Worm (Caenorhabditis elegans) whole organism, early embryonic: ENCODE data around the gene enee-1.

Source experiments
- B0310.2 ChIP-seq: sonication (generic microtip); optimal IDR thresholded peaks from 2 replicates; lab custom pipeline; 2016; ENCODE audit warnings: mild to moderate bottlenecking, missing genetic modification characterization, missing compliant biosample characterization
- F13C5.2 ChIP-seq: sonication (generic microtip); optimal IDR thresholded peaks from 2 replicates; lab custom pipeline; 2017; ENCODE audit warnings: mild to moderate bottlenecking, missing genetic modification characterization, inconsistent platforms, missing compliant biosample characterization
- aly-1 ChIP-seq: sonication (generic microtip); optimal IDR thresholded peaks from 2 replicates; lab custom pipeline; 2016; ENCODE audit warnings: missing genetic modification characterization, missing compliant biosample characterization
- ama-1 ChIP-seq: fragments of 150-350 bp; optimal IDR thresholded peaks from 2 replicates; lab custom pipeline; 2014
- ceh-13 ChIP-seq: fragments of 200-800 bp; sonication (Bioruptor generic); optimal IDR thresholded peaks from 2 replicates; lab custom pipeline; 2018; ENCODE audit warnings: mild to moderate bottlenecking, missing genetic modification characterization, missing compliant biosample characterization
- ceh-36 ChIP-seq: sonication (generic microtip); optimal IDR thresholded peaks from 2 replicates; lab custom pipeline; 2016; ENCODE audit warnings: missing genetic modification characterization, inconsistent platforms, missing compliant biosample characterization
- ets-7 ChIP-seq: sonication (generic microtip); optimal IDR thresholded peaks from 2 replicates; lab custom pipeline; 2016; ENCODE audit warnings: missing genotype, missing genetic modification characterization, missing compliant biosample characterization
- flt-1 ChIP-seq: fragments of 200-800 bp; sonication (Bioruptor generic); IDR thresholded peaks from 2 replicates; pipeline ENCODE4 v1.3.6; 2022; ENCODE audit warnings: missing genetic modification characterization, missing compliant biosample characterization
- hmbx-1 ChIP-seq: sonication (generic microtip); optimal IDR thresholded peaks from 2 replicates; lab custom pipeline; 2016; ENCODE audit warnings: mild to moderate bottlenecking, missing genetic modification characterization, missing compliant biosample characterization
- hmg-4 ChIP-seq: fragments of 200-800 bp; sonication (Bioruptor generic); optimal IDR thresholded peaks from 2 replicates; lab custom pipeline; 2018; ENCODE audit warnings: mild to moderate bottlenecking, missing genetic modification characterization, missing compliant biosample characterization
- hnd-1 ChIP-seq: sonication (generic microtip); optimal IDR thresholded peaks from 2 replicates; lab custom pipeline; 2016; ENCODE audit warnings: missing genetic modification characterization, missing compliant biosample characterization
- pes-1 ChIP-seq: fragments of 200-800 bp; sonication (Bioruptor generic); IDR thresholded peaks from 2 replicates; pipeline ENCODE4 v1.3.6; 2022; ENCODE audit warnings: missing genetic modification reagents, missing genetic modification characterization, missing compliant biosample characterization
- scrt-1 ChIP-seq: fragments of 200-800 bp; sonication (Bioruptor generic); IDR thresholded peaks from 2 replicates; pipeline ENCODE4 v1.3.6; 2022; ENCODE audit warnings: missing genetic modification characterization, missing compliant biosample characterization
- sea-1 ChIP-seq: fragments of 200-800 bp; sonication (Bioruptor generic); conservative IDR thresholded peaks from 2 replicates; pipeline ENCODE4 v1.3.6; 2022; ENCODE audit warnings: missing genetic modification characterization, missing compliant biosample characterization
- tbx-11 ChIP-seq: fragments of 200-800 bp; sonication (Bioruptor generic); IDR thresholded peaks from 2 replicates; pipeline ENCODE4 v1.3.6; 2022; ENCODE audit warnings: missing genetic modification characterization, missing compliant biosample characterization
- tbx-37 ChIP-seq: fragments of 200-800 bp; sonication (Bioruptor generic); conservative IDR thresholded peaks from 2 replicates; pipeline ENCODE4 v1.3.6; 2022; ENCODE audit warnings: missing genetic modification reagents, missing genetic modification characterization, missing compliant biosample characterization
- tra-4 ChIP-seq: sonication (generic microtip); optimal IDR thresholded peaks from 2 replicates; lab custom pipeline; 2017; ENCODE audit warnings: missing genetic modification characterization, missing compliant biosample characterization

enee-1 gene

DNA sequence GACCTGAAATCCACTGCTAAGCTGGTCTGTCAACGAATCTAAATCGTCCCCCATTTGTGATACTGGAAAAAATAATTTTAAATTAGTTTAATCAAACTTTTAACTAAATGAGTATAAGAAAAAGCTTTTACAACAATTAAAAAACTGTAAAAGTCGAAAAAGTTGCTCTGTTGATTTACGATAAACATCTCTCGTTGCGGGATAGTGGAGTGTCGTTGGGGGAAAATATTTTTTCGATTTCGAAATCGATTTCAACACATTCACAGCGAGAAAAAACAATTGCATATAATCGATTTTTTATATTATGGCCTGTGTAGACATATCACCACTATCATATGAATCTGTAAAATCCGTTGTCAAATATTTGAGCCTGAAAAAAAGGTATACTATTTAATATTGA lies 7.1 kb downstream of the enee-1 start, which contains the start of the genes F23F1.5 and fbxc-54:
F23F1.5 (minus strand) TSS at position 64 of the 400 bp plus-strand sequence.
fbxc-54 (plus strand) TSS at position 199 of the 400 bp plus-strand sequence.
- TF ChIP-seq sea-1 (GFP tag; lab: Robert Waterston, UW) (no peak), flt-1 (GFP tag; lab: Robert Waterston, UW) (no peak), ets-7 (tag; lab: Kevin White, UChicago) (no peak), pes-1 (no peak), aly-1 (tag; lab: Kevin White, UChicago) (no peak), B0310.2 (no peak)

DNA sequence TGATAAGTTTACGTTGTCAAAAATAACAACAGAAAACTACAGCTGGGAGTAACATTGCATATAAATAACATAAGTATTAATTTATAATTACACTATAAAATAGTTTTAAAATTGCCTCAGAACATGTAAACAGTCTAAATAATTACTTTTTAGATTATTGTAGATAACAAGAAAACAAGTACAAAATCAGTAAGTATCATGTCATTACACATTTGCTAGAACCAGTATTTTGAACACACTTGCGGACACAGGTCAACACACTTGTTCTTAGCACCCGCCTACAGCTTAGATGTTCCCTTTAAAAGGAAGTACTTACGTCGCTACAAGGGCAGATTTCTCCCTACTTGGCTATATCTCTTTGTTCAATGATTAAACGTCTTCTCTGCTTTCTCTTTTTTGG lies 9.4 kb downstream of the enee-1 start, which contains the start of gene F23F1.2:
F23F1.2 (plus strand) TSS at position 301 of the 400 bp plus-strand sequence.
- TF ChIP-seq tbx-37 (GFP tag; lab: Robert Waterston, UW) (no peak), hmbx-1 (tag; lab: Kevin White, UChicago) (no peak), aly-1 (tag; lab: Kevin White, UChicago) (no peak), flt-1 (GFP tag; lab: Robert Waterston, UW) (no peak), tbx-11 (GFP tag; lab: Robert Waterston, UW) (no peak), hmg-4 (GFP tag; lab: Kevin White, UChicago) (no peak), hnd-1 (tag; lab: Kevin White, UChicago) (no peak)

DNA sequence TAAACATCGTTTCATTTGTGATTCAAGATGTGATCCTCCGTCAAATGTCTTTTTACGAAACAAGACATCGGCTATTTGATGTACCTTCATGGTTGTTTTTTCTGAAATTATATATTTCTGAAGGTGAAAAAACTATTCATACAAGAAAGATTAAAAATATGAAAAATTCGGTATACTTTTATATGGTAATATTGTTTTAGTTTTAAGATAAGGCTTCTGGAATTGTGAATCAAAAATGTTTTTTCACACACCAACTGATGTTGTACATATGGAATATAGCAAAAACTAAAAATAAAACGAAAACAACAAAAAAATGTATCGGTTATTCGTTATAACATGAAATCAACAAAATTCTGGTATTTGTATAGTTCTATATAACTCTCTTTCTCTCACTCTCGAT lies 12.7 kb downstream of the enee-1 start, which contains the start of gene F23F1.6:
F23F1.6 (minus strand) TSS at position 101 of the 400 bp plus-strand sequence.
- TF ChIP-seq ceh-13: no peak
- TF ChIP-seq flt-1 (GFP tag; lab: Robert Waterston, UW): no peak
- TF ChIP-seq ama-1 (lab: Kevin White, UChicago): no peak
- no peak for TF ChIP-seq scrt-1 (GFP tag; lab: Robert Waterston, UW)
- no peak for TF ChIP-seq ceh-36 (tag; lab: Kevin White, UChicago)
- no peak for TF ChIP-seq tbx-37 (GFP tag; lab: Robert Waterston, UW)
- no peak for TF ChIP-seq hnd-1 (tag; lab: Kevin White, UChicago)
- TF ChIP-seq tbx-11 (GFP tag; lab: Robert Waterston, UW): no peak
- TF ChIP-seq tra-4 (tag; lab: Kevin White, UChicago): no peak
- no peak for TF ChIP-seq F13C5.2 (tag; lab: Kevin White, UChicago)
- TF ChIP-seq hmg-4 (GFP tag; lab: Kevin White, UChicago): no peak
- no peak for TF ChIP-seq pes-1
- no peak for TF ChIP-seq hmbx-1 (tag; lab: Kevin White, UChicago)
- TF ChIP-seq sea-1 (GFP tag; lab: Robert Waterston, UW): no peak
- TF ChIP-seq aly-1 (tag; lab: Kevin White, UChicago): no peak
- TF ChIP-seq ets-7 (tag; lab: Kevin White, UChicago): no peak
- TF ChIP-seq B0310.2: no peak

DNA sequence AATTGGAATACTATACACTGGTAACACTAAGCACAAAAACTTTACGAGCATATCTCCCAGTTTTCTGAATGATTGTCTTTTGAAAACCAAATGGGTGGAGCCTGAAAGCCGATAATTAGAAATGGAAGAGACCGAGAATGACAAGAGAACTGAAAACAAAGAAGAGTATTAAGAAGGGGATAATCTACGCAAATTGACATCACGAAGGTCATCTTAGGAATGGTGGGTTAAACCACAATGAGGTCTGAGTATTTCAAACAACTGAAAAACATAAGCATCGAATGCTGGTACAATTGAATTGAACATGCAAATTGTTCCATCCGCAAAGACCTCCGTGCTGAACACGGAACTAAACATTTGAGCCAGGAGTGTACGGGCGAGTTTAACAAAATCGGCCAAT lies 15.0 kb downstream of the enee-1 start, which contains the start of gene spp-24:
spp-24 (minus strand) TSS at position 101 of the 400 bp plus-strand sequence.
- TF ChIP-seq flt-1 (GFP tag; lab: Robert Waterston, UW) (no peak), pes-1 (no peak), hnd-1 (tag; lab: Kevin White, UChicago) (no peak), tbx-11 (GFP tag; lab: Robert Waterston, UW) (no peak), tra-4 (tag; lab: Kevin White, UChicago) (no peak), ama-1 (lab: Kevin White, UChicago) (no peak)

DNA sequence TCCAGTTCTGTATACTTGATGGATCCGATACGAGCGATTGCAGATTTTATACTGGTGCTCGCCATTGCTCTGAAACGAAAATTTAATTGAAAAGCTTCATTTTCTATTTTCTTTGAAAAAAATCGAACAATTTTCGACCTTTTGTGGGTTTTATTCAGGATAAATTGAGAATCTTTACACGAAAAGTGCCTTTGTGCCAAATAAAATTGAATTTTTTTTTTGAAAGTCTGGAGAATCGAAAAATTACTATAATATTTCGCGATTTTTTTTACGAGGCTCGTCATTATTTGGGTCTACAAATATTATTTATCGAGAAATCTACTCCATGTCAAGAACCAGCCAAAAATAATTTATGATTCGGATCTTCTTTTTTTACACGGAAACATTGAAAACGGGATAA lies 17.4 kb downstream of the enee-1 start, which contains the start of gene F23F1.10:
F23F1.10 (minus strand) TSS at position 69 of the 400 bp plus-strand sequence.
- no peak for TF ChIP-seq tbx-11 (GFP tag; lab: Robert Waterston, UW)
- no peak for TF ChIP-seq scrt-1 (GFP tag; lab: Robert Waterston, UW)
- no peak for TF ChIP-seq ama-1 (lab: Kevin White, UChicago)
- no peak for TF ChIP-seq hnd-1 (tag; lab: Kevin White, UChicago)

DNA sequence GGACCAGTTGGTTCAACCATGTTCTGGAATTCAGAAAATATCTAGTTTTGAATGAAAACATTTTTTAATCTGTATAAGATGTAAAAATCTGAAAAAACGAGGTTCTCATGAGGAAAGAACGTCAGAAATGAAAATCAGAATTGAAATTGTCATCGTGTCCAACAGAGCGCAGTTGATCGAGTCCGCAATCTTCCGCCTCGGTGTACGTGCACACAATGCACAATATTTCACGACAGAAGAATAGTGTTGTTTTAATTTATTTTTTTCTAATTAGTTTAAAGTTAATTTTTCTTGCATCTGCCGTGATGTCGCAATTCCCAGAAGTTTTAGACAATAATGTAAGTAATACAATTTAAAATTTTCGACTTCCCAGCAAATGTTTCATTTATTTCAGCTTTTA lies 19.2 kb downstream of the enee-1 start, which contains the start of gene nfyc-1:
nfyc-1 (plus strand) TSS at position 268 of the 400 bp plus-strand sequence.
- no peak for TF ChIP-seq tbx-11 (GFP tag; lab: Robert Waterston, UW)
- peak; percentile 54 for TF ChIP-seq F13C5.2 (tag; lab: Kevin White, UChicago)

DNA sequence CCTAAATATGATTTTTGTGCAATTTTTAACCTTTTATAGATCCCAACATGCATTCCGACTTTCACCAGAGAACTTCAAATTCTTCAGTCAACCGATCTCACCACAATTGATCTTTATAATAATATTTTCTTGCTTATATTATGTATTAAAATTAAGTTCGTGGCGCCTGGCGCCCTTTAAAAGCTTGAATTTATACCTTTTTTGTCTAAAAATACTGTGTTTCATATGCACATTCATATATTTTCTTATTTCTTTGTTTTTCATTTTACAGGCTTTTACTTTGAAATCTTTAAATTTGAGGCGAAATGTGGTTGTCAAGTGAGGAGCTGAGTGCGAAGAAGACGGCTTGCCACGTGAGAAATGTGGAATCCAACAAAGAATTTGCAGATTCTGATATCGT lies 20.3 kb downstream of the enee-1 start, which contains the start of gene rpoa-49:
rpoa-49 (plus strand) TSS at position 301 of the 400 bp plus-strand sequence.
- no peak for TF ChIP-seq hnd-1 (tag; lab: Kevin White, UChicago)

DNA sequence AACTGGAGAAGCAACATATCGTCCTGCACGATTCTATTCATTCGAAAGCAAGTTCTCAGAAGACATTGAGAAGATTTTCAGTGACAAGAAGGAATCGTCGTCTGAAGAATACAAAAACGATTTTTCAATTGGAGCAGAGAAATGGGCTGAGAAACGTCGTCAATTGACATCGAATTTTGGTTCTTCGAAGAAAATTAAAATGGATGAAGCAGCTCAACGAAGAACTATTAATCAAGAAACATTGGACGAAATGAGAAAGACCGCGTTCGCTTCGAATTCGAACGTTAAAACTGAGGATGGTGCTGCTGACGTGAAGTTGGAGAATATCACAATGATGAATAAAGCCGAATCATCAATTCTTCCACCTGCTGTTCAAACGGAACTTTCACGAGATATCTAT lies 21.6 kb downstream of the enee-1 start, which contains the start of gene rpt-4:
rpt-4 (minus strand) TSS at position 101 of the 400 bp plus-strand sequence.
- TF ChIP-seq aly-1 (tag; lab: Kevin White, UChicago) (no peak), tbx-11 (GFP tag; lab: Robert Waterston, UW) (no peak), F13C5.2 (tag; lab: Kevin White, UChicago) (no peak), ceh-13 (no peak), hmg-4 (GFP tag; lab: Kevin White, UChicago) (no peak), ets-7 (tag; lab: Kevin White, UChicago) (no peak), ama-1 (lab: Kevin White, UChicago) (no peak)

DNA sequence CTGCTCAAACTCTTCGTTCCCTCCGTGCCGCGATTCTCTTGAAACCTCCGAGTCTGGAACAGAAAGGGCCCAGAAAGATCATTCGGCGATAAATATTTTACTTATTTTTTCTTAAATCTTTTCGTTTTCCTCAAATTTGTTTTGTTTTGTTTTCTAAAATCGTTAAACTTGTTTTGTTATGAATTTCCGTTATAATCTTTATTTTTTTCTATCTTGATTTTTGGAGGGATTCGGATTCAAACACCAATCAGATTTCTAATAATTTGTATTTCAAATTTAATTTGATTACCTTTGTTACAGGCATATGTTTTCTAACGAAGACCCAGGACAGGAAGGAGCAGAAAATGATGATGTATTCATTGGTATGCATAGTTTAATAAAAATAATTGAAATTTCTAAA lies 22.8 kb downstream of the enee-1 start, which contains the start of gene C23H3.5:
C23H3.5 (plus strand) TSS at position 301 of the 400 bp plus-strand sequence.
- no peak for TF ChIP-seq sea-1 (GFP tag; lab: Robert Waterston, UW)
- TF ChIP-seq tbx-11 (GFP tag; lab: Robert Waterston, UW): no peak
- no peak for TF ChIP-seq scrt-1 (GFP tag; lab: Robert Waterston, UW)
- TF ChIP-seq F13C5.2 (tag; lab: Kevin White, UChicago): no peak
- no peak for TF ChIP-seq aly-1 (tag; lab: Kevin White, UChicago)
- no peak for TF ChIP-seq ets-7 (tag; lab: Kevin White, UChicago)
- no peak for TF ChIP-seq hmg-4 (GFP tag; lab: Kevin White, UChicago)
- no peak for TF ChIP-seq B0310.2
- TF ChIP-seq flt-1 (GFP tag; lab: Robert Waterston, UW): no peak
- no peak for TF ChIP-seq tbx-37 (GFP tag; lab: Robert Waterston, UW)
- no peak for TF ChIP-seq tra-4 (tag; lab: Kevin White, UChicago)
- no peak for TF ChIP-seq pes-1
- no peak for TF ChIP-seq hmbx-1 (tag; lab: Kevin White, UChicago)
